Fruit fly (Drosophila melanogaster): Measurements from ENCODE around the gene CG9368.

The CG9368 gene

dm6 chr3L:19634788-19635448, 33.5 kb downstream of the CG9368 start (continued):
- TF ChIP-seq ATbp (GFP tag; optimal IDR thresholded peaks at IDR 0.05) (peak; percentile 33), btn (GFP tag; optimal IDR thresholded peaks at IDR 0.05) (no peak), gt (GFP tag; IDR thresholded peaks at IDR 0.05) (no peak), CG2129 (GFP tag; IDR thresholded peaks at IDR 0.05; ENCODE audit: partially characterized antibody) (no peak), CG6854 (GFP tag; optimal IDR thresholded peaks at IDR 0.05) (peak; percentile 54), B-H1 (GFP tag; IDR thresholded peaks at IDR 0.05) (peak; percentile 66), HLH54F (GFP tag; optimal IDR thresholded peaks at IDR 0.05) (no peak), Nf-YA (GFP tag; IDR thresholded peaks at IDR 0.05) (0 out of 2 replicates have a peak, but pooled peaks have one; percentile 39), CG17912 (GFP tag; optimal IDR thresholded peaks at IDR 0.05) (no peak), odd (GFP tag; optimal IDR thresholded peaks at IDR 0.05) (peak; percentile 17), pita (GFP tag; optimal IDR thresholded peaks at IDR 0.05) (no peak), p53 (GFP tag; optimal IDR thresholded peaks at IDR 0.05) (no peak), Xbp1 (GFP tag; optimal IDR thresholded peaks at IDR 0.05) (peak; percentile 47), CG1647 (GFP tag; optimal IDR thresholded peaks at IDR 0.05) (no peak), CG18011 (GFP tag; optimal IDR thresholded peaks at IDR 0.05) (no peak), lmd (GFP tag; IDR thresholded peaks at IDR 0.05) (peak; percentile 81; the same call in 1 of the 2 replicates), az2 (GFP tag; optimal IDR thresholded peaks at IDR 0.05) (peak; percentile 46), CG11456 (GFP tag; IDR thresholded peaks at IDR 0.05) (no peak), cas (GFP tag; IDR thresholded peaks at IDR 0.05) (peak; percentile 59; the same call in 1 of the 2 replicates), danr (GFP tag; IDR thresholded peaks at IDR 0.05) (peak; percentile 23; the same call in 1 of the 2 replicates), Dad (GFP tag; optimal IDR thresholded peaks at IDR 0.05) (no peak), luna (GFP tag; optimal IDR thresholded peaks at IDR 0.05) (no peak), CG3838 (GFP tag; optimal IDR thresholded peaks at IDR 0.05) (no peak), CG32772 (GFP tag; IDR thresholded peaks at IDR 0.05) (peak; percentile 73), Mes4 (GFP tag; optimal IDR thresholded peaks at IDR 0.05) (no peak), CG15073 (GFP tag; optimal IDR thresholded peaks at IDR 0.05) (no peak), lbe (GFP tag; optimal IDR thresholded peaks at IDR 0.05) (no peak), Gug (GFP tag; IDR thresholded peaks at IDR 0.05) (no peak; the same call in 3 of the 4 replicates), Meics (GFP tag; optimal IDR thresholded peaks at IDR 0.05) (peak; percentile 89), CG3281 (GFP tag; optimal IDR thresholded peaks at IDR 0.05) (peak; percentile 77), sima (GFP tag; optimal IDR thresholded peaks at IDR 0.05) (no peak), CG5953 (GFP tag; IDR thresholded peaks at IDR 0.05) (no peak), gce (GFP tag; IDR thresholded peaks at IDR 0.05) (peak; percentile 33; the same call in 1 of the 3 replicates), Taf1 (GFP tag; IDR thresholded peaks at IDR 0.05) (0 out of 2 replicates have a peak, but pooled peaks have one; percentile 25), CG32767 (GFP tag; IDR thresholded peaks at IDR 0.05) (peak; percentile 26; the same call in 1 of the 2 replicates), sens-2 (GFP tag; IDR thresholded peaks at IDR 0.05) (no peak), Sin3A (optimal IDR thresholded peaks at IDR 0.05) (no peak), CG14965 (GFP tag; optimal IDR thresholded peaks at IDR 0.05; ENCODE audit: borderline replicate concordance) (no peak), grn (GFP tag; optimal IDR thresholded peaks at IDR 0.05) (no peak), Sry-δ (GFP tag; optimal IDR thresholded peaks at IDR 0.05) (no peak), mirr (GFP tag; optimal IDR thresholded peaks at IDR 0.05) (no peak), HLH3B (GFP tag; IDR thresholded peaks at IDR 0.05) (peak; percentile 77), crol (GFP tag; IDR thresholded peaks at IDR 0.05) (peak; percentile 63), tgo (GFP tag; IDR thresholded peaks at IDR 0.05) (peak; percentile 86), nerfin-2 (GFP tag; IDR thresholded peaks at IDR 0.05; ENCODE audit: partially characterized antibody) (no peak), CG9609 (GFP tag; optimal IDR thresholded peaks at IDR 0.05) (no peak), Fer1 (GFP tag; optimal IDR thresholded peaks at IDR 0.05) (peak; percentile 57), NFAT (GFP tag; IDR thresholded peaks at IDR 0.05) (0 out of 2 replicates have a peak, but pooled peaks have one; percentile 48), cad (GFP tag; optimal IDR thresholded peaks at IDR 0.05) (no peak), ewg (GFP tag; optimal IDR thresholded peaks at IDR 0.05) (no peak), CG16779 (GFP tag; IDR thresholded peaks at IDR 0.05) (no peak)
